Worm (Caenorhabditis elegans) whole organism, L2 larva: ENCODE measurements around the gene F15G9.6.

Source experiments
- C34F6.9 ChIP-seq: fragments of 150-350 bp; optimal IDR thresholded peaks from 2 replicates; lab custom pipeline; 2014; ENCODE audit warnings: missing biosample characterization, missing genetic modification characterization
- F13H6.1 ChIP-seq: sonication (generic microtip); optimal IDR thresholded peaks from 2 replicates; lab custom pipeline; 2016; ENCODE audit warnings: missing genetic modification characterization, missing compliant biosample characterization
- R02D3.7 ChIP-seq: fragments of 150-350 bp; optimal IDR thresholded peaks from 2 replicates; lab custom pipeline; 2014; ENCODE audit warnings: missing biosample characterization, missing genetic modification characterization
- ZK546.5 ChIP-seq: sonication (generic microtip); optimal IDR thresholded peaks from 2 replicates; lab custom pipeline; 2017; ENCODE audit warnings: missing biosample characterization, missing genetic modification characterization
- alr-1 ChIP-seq: fragments of 150-350 bp; optimal IDR thresholded peaks from 2 replicates; lab custom pipeline; 2014; ENCODE audit warnings: missing biosample characterization, missing genetic modification characterization
- aly-2 ChIP-seq: fragments of 150-350 bp; optimal IDR thresholded peaks from 2 replicates; lab custom pipeline; 2014; ENCODE audit warnings: missing biosample characterization, missing genetic modification characterization
- ama-1 ChIP-seq: fragments of 150-350 bp; optimal IDR thresholded peaks from 2 replicates; lab custom pipeline; 2018; ENCODE audit warnings: inconsistent platforms
- blmp-1 ChIP-seq: sonication (generic microtip); optimal IDR thresholded peaks from 2 replicates; lab custom pipeline; 2017; ENCODE audit warnings: missing genetic modification characterization, mild to moderate bottlenecking, missing compliant biosample characterization, antibody characterized with exemption, moderate library complexity; ENCODE audit not compliant: insufficient read depth
- ceh-16 ChIP-seq: fragments of 150-350 bp; optimal IDR thresholded peaks from 2 replicates; lab custom pipeline; 2014; ENCODE audit warnings: missing biosample characterization, missing genetic modification characterization
- ceh-82 ChIP-seq: fragments of 150-350 bp; optimal IDR thresholded peaks from 2 replicates; lab custom pipeline; 2014; ENCODE audit warnings: missing biosample characterization, missing genetic modification characterization
- crh-2 ChIP-seq: sonication (generic microtip); optimal IDR thresholded peaks from 2 replicates; lab custom pipeline; 2017; ENCODE audit warnings: missing biosample characterization, missing genetic modification characterization
- egl-27 ChIP-seq: sonication (generic microtip); optimal IDR thresholded peaks from 3 replicates; lab custom pipeline; 2017; ENCODE audit warnings: missing biosample characterization, missing genetic modification reagents, missing genetic modification characterization
- elt-1 ChIP-seq: fragments of 150-350 bp; optimal IDR thresholded peaks from 2 replicates; lab custom pipeline; 2014; ENCODE audit warnings: missing biosample characterization, missing genetic modification characterization
- elt-3 ChIP-seq: sonication (generic microtip); optimal IDR thresholded peaks from 2 replicates; lab custom pipeline; 2017; ENCODE audit warnings: missing biosample characterization, missing genetic modification characterization
- fos-1 ChIP-seq: fragments of 150-350 bp; optimal IDR thresholded peaks from 2 replicates; lab custom pipeline; 2014; ENCODE audit warnings: missing biosample characterization, missing genetic modification characterization
- gmeb-1 ChIP-seq: fragments of 150-350 bp; optimal IDR thresholded peaks from 2 replicates; lab custom pipeline; 2014; ENCODE audit warnings: missing biosample characterization, missing genetic modification characterization
- lin-11 ChIP-seq: fragments of 150-350 bp; sonication (generic microtip); optimal IDR thresholded peaks from 2 replicates; lab custom pipeline; 2014; ENCODE audit warnings: missing biosample characterization, missing genetic modification characterization, inconsistent platforms, mixed read lengths
- lin-13 ChIP-seq: fragments of 150-350 bp; optimal IDR thresholded peaks from 2 replicates; lab custom pipeline; 2014; ENCODE audit warnings: missing biosample characterization, missing genetic modification reagents, missing genetic modification characterization
- lin-39 ChIP-seq: fragments of 150-350 bp; optimal IDR thresholded peaks from 2 replicates; lab custom pipeline; 2014; ENCODE audit warnings: missing biosample characterization, missing genetic modification reagents, missing genetic modification characterization
- lsy-2 ChIP-seq, 2 experiments: fragments of 150-350 bp in 1 of 2; sonication (generic microtip) in 1 of 2; optimal IDR thresholded peaks; 2 replicates each; lab custom pipeline; 2014 to 2017; ENCODE audit warnings: missing biosample characterization in 2 of 2, missing genetic modification characterization in 2 of 2
- mab-5 ChIP-seq: fragments of 150-350 bp; optimal IDR thresholded peaks from 2 replicates; lab custom pipeline; 2014; ENCODE audit warnings: missing biosample characterization, missing genetic modification characterization
- mdl-1 ChIP-seq, 2 experiments: fragments of 150-350 bp in 1 of 2; sonication (generic microtip) in 1 of 2; optimal IDR thresholded peaks; 2 replicates each; lab custom pipeline; 2017; ENCODE audit warnings: missing biosample characterization in 2 of 2, missing genetic modification characterization in 2 of 2
- nhr-10 ChIP-seq: sonication (generic microtip); optimal IDR thresholded peaks from 2 replicates; lab custom pipeline; 2017; ENCODE audit warnings: missing biosample characterization, missing genetic modification characterization
- nhr-11 ChIP-seq: fragments of 150-350 bp; optimal IDR thresholded peaks from 2 replicates; lab custom pipeline; 2014; ENCODE audit warnings: missing biosample characterization, missing genetic modification characterization
- nhr-12 ChIP-seq: fragments of 150-350 bp; optimal IDR thresholded peaks from 2 replicates; lab custom pipeline; 2014; ENCODE audit warnings: missing biosample characterization, missing genetic modification characterization
- nhr-129 ChIP-seq: fragments of 150-350 bp; optimal IDR thresholded peaks from 2 replicates; lab custom pipeline; 2014; ENCODE audit warnings: missing biosample characterization, missing genetic modification characterization
- nhr-21 ChIP-seq: fragments of 150-350 bp; optimal IDR thresholded peaks from 2 replicates; lab custom pipeline; 2014; ENCODE audit warnings: missing biosample characterization, missing genetic modification characterization
- nhr-237 ChIP-seq: fragments of 150-350 bp; optimal IDR thresholded peaks from 2 replicates; lab custom pipeline; 2014; ENCODE audit warnings: missing biosample characterization, missing genetic modification characterization
- nhr-25 ChIP-seq: fragments of 150-350 bp; sonication (generic microtip); optimal IDR thresholded peaks from 3 replicates; lab custom pipeline; 2014; ENCODE audit warnings: missing biosample characterization, missing genetic modification characterization
- nhr-6 ChIP-seq: fragments of 150-350 bp; optimal IDR thresholded peaks from 2 replicates; lab custom pipeline; 2014; ENCODE audit warnings: missing biosample characterization, missing genetic modification characterization
- peb-1 ChIP-seq: fragments of 150-350 bp; optimal IDR thresholded peaks from 2 replicates; lab custom pipeline; 2014; ENCODE audit warnings: missing biosample characterization, missing genetic modification characterization
- sem-4 ChIP-seq: fragments of 150-350 bp; optimal IDR thresholded peaks from 2 replicates; lab custom pipeline; 2014; ENCODE audit warnings: missing biosample characterization, missing genetic modification reagents, missing genetic modification characterization
- skn-1 ChIP-seq: sonication (generic microtip); optimal IDR thresholded peaks from 2 replicates; lab custom pipeline; 2017; ENCODE audit warnings: missing biosample characterization, missing genetic modification characterization
- sma-3 ChIP-seq: sonication (generic microtip); optimal IDR thresholded peaks from 2 replicates; lab custom pipeline; 2016; ENCODE audit warnings: missing genetic modification reagents, missing genetic modification characterization, missing compliant biosample characterization
- sma-9 ChIP-seq, 2 experiments: fragments of 150-350 bp in 1 of 2; sonication (generic microtip) in 1 of 2; optimal IDR thresholded peaks; 2 replicates each; lab custom pipeline; 2014 to 2016; ENCODE audit warnings: missing genetic modification characterization in 2 of 2, mild to moderate bottlenecking in 1 of 2, missing biosample characterization in 1 of 2, missing compliant biosample characterization in 1 of 2, missing genetic modification reagents in 1 of 2, moderate library complexity in 1 of 2
- snpc-4 ChIP-seq: fragments of 150-350 bp; optimal IDR thresholded peaks from 2 replicates; lab custom pipeline; 2014; ENCODE audit warnings: missing biosample characterization, missing genetic modification characterization
- unc-39 ChIP-seq: fragments of 150-350 bp; optimal IDR thresholded peaks from 2 replicates; lab custom pipeline; 2014; ENCODE audit warnings: missing biosample characterization, missing genetic modification characterization
- unc-55 ChIP-seq: fragments of 150-350 bp; sonication (generic microtip); optimal IDR thresholded peaks from 3 replicates; lab custom pipeline; 2014; ENCODE audit warnings: missing biosample characterization, missing genetic modification reagents, missing genetic modification characterization
- zag-1 ChIP-seq: fragments of 150-350 bp; optimal IDR thresholded peaks from 2 replicates; lab custom pipeline; 2014; ENCODE audit warnings: missing biosample characterization, missing genetic modification characterization
- ztf-1 ChIP-seq: fragments of 200-800 bp; sonication (Bioruptor generic); conservative IDR thresholded peaks from 2 replicates; pipeline ENCODE4 v1.3.6; 2022; ENCODE audit warnings: missing genetic modification characterization, missing compliant biosample characterization
- ztf-4 ChIP-seq: fragments of 150-350 bp; optimal IDR thresholded peaks from 2 replicates; lab custom pipeline; 2014; ENCODE audit warnings: missing biosample characterization, missing genetic modification characterization

The F15G9.6 gene

ce11 chrX:9709462-9709861, at the start of gene F15G9.6:
F15G9.6 (plus strand) TSS chrX:9709762.
- no peak for TF ChIP-seq mdl-1 (tag; optimal IDR thresholded peaks at IDR 0.05; lab: Kevin White, UChicago)
- no peak for TF ChIP-seq crh-2 (tag; lab: Kevin White, UChicago)
- TF ChIP-seq sem-4 (tag; lab: Kevin White, UChicago): no peak

- TF ChIP-seq unc-39 (tag; lab: Kevin White, UChicago) (no peak), elt-3 (tag; lab: Kevin White, UChicago) (no peak), nhr-6 (tag; lab: Kevin White, UChicago) (no peak), sma-9 (GFP tag; optimal IDR thresholded peaks at IDR 0.05; lab: Kevin White, UChicago) (no peak), sma-9 (tag; optimal IDR thresholded peaks at IDR 0.05; lab: Kevin White, UChicago) (no peak), nhr-25 (tag; lab: Kevin White, UChicago) (no peak), ceh-16 (tag; lab: Kevin White, UChicago) (no peak)
Measured at ce11 chrX:9665944-9666343, 43.6 kb upstream of the F15G9.6 start.

- peak in 1 of 2 experiments; percentile 3 for TF ChIP-seq mdl-1 (tag; optimal IDR thresholded peaks at IDR 0.05; lab: Kevin White, UChicago)
- TF ChIP-seq nhr-21 (tag; lab: Kevin White, UChicago): peak; percentile 50
- TF ChIP-seq lin-11 (tag; lab: Kevin White, UChicago): no peak
- peak; percentile 59 for TF ChIP-seq sma-3 (GFP tag; lab: Kevin White, UChicago)
- TF ChIP-seq lin-13 (GFP tag; lab: Kevin White, UChicago): peak; percentile 8
- no peak for TF ChIP-seq peb-1 (tag; lab: Kevin White, UChicago)
- peak; percentile 61 for TF ChIP-seq nhr-6 (tag; lab: Kevin White, UChicago)
- no peak for TF ChIP-seq ZK546.5
- peak; percentile 82 for TF ChIP-seq nhr-25 (tag; lab: Kevin White, UChicago)
- peak in 1 of 2 experiments; percentile 33 for TF ChIP-seq lsy-2 (tag; optimal IDR thresholded peaks at IDR 0.05; lab: Kevin White, UChicago)
- peak; percentile 40 for TF ChIP-seq fos-1 (tag; lab: Kevin White, UChicago)
- peak; percentile 50 for TF ChIP-seq nhr-129 (tag; lab: Kevin White, UChicago)
- peak; percentile 75 for TF ChIP-seq blmp-1 (tag; lab: Kevin White, UChicago)
- TF ChIP-seq crh-2 (tag; lab: Kevin White, UChicago): peak; percentile 42
- no peak for TF ChIP-seq nhr-237
- peak; percentile 24 for TF ChIP-seq ztf-4 (tag; lab: Kevin White, UChicago)
- peak; percentile 86 for TF ChIP-seq ceh-16 (tag; lab: Kevin White, UChicago)
- TF ChIP-seq F13H6.1: peak; percentile 7
- peak; percentile 41 for TF ChIP-seq C34F6.9 (tag; lab: Kevin White, UChicago)
- no peak for TF ChIP-seq alr-1
- TF ChIP-seq egl-27 (tag; lab: Kevin White, UChicago): peak; percentile 4
- no peak for TF ChIP-seq lin-39 (tag; lab: Kevin White, UChicago)
- no peak for TF ChIP-seq nhr-11 (tag; lab: Kevin White, UChicago)
- TF ChIP-seq sma-9 (GFP tag; optimal IDR thresholded peaks at IDR 0.05; lab: Kevin White, UChicago): peak; percentile 19
- no peak for TF ChIP-seq sma-9 (tag; optimal IDR thresholded peaks at IDR 0.05; lab: Kevin White, UChicago)
Measured at ce11 chrX:9667391-9667790, 42.2 kb upstream of the F15G9.6 start.

ce11 chrX:9668554-9668953, 41.0 kb upstream of the F15G9.6 start, which contains the start of gene T14B1.1:
T14B1.1 (minus strand) TSS chrX:9668723.
- TF ChIP-seq aly-2 (tag; lab: Kevin White, UChicago): no peak
- no peak for TF ChIP-seq sem-4 (tag; lab: Kevin White, UChicago)
- no peak for TF ChIP-seq nhr-6 (tag; lab: Kevin White, UChicago)
- TF ChIP-seq egl-27 (tag; lab: Kevin White, UChicago): no peak
- no peak for TF ChIP-seq mab-5
- no peak for TF ChIP-seq nhr-10
- TF ChIP-seq nhr-11 (tag; lab: Kevin White, UChicago): no peak
- TF ChIP-seq lin-39 (tag; lab: Kevin White, UChicago): no peak
- TF ChIP-seq sma-9 (GFP tag; optimal IDR thresholded peaks at IDR 0.05; lab: Kevin White, UChicago): no peak
- no peak for TF ChIP-seq sma-9 (tag; optimal IDR thresholded peaks at IDR 0.05; lab: Kevin White, UChicago)
- TF ChIP-seq snpc-4: no peak
- TF ChIP-seq nhr-25 (tag; lab: Kevin White, UChicago): no peak
- no peak for TF ChIP-seq sma-3 (GFP tag; lab: Kevin White, UChicago)
- peak in 1 of 2 experiments; percentile 46 for TF ChIP-seq mdl-1 (tag; optimal IDR thresholded peaks at IDR 0.05; lab: Kevin White, UChicago)
- no peak for TF ChIP-seq ama-1 (lab: Kevin White, UChicago)
- TF ChIP-seq nhr-12: no peak
- no peak for TF ChIP-seq ceh-82 (tag; lab: Kevin White, UChicago)
- peak; percentile 39 for TF ChIP-seq unc-55 (GFP tag; lab: Kevin White, UChicago)
- no peak for TF ChIP-seq elt-1 (tag; lab: Kevin White, UChicago)
- TF ChIP-seq nhr-21 (tag; lab: Kevin White, UChicago): no peak
- peak; percentile 55 for TF ChIP-seq nhr-129 (tag; lab: Kevin White, UChicago)
- peak in 1 of 2 experiments; percentile 22 for TF ChIP-seq lsy-2 (tag; optimal IDR thresholded peaks at IDR 0.05; lab: Kevin White, UChicago)
- TF ChIP-seq skn-1 (tag; lab: Kevin White, UChicago): no peak
- no peak for TF ChIP-seq nhr-237
- TF ChIP-seq ztf-4 (tag; lab: Kevin White, UChicago): no peak
- TF ChIP-seq gmeb-1 (tag; lab: Kevin White, UChicago): no peak
- TF ChIP-seq crh-2 (tag; lab: Kevin White, UChicago): peak; percentile 6
- TF ChIP-seq C34F6.9 (tag; lab: Kevin White, UChicago): peak; percentile 40
- TF ChIP-seq elt-3 (tag; lab: Kevin White, UChicago): no peak
- no peak for TF ChIP-seq unc-39 (tag; lab: Kevin White, UChicago)
- peak; percentile 12 for TF ChIP-seq zag-1 (tag; lab: Kevin White, UChicago)
- TF ChIP-seq lin-13 (GFP tag; lab: Kevin White, UChicago): peak; percentile 3
- no peak for TF ChIP-seq R02D3.7 (tag; lab: Kevin White, UChicago)
- no peak for TF ChIP-seq ztf-1
- no peak for TF ChIP-seq ZK546.5
- TF ChIP-seq F13H6.1: peak; percentile 59
- TF ChIP-seq, all 48 proteins: peak for 9
